Worm (Caenorhabditis elegans): ENCODE measurements around the gene hrde-1.

DNA sequence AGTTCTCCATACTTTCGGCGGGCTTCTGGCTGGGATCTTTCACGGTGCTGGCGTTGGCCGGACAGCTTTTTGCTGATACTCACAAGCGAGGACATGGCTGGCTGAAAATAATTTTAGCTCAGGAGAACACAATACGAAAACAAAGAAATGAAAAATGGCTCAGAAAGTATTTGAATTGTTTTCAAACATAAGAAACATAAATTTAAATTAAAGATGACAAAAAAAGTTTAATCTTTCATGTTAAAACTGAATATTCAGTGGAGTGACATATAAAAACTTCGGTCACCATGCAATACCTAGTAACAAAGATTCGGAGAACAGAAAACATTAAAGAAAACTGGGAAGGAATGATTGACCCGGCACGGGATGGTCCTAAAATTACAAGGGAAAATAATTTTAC is 2.6 kb upstream of the hrde-1 start, which contains the start of gene C16C10.2:
- TF ChIP-seq D1046.2 (GFP tag; IDR thresholded peaks at IDR 0.05) (no peak), ztf-11 (tag; optimal IDR thresholded peaks at IDR 0.05) (no peak), nhr-77 (tag; optimal IDR thresholded peaks at IDR 0.05) (no peak), hlh-30 (tag; optimal IDR thresholded peaks at IDR 0.05; ENCODE audit: insufficient read depth) (no peak), lin-13 (GFP tag; optimal IDR thresholded peaks at IDR 0.05) (no peak), aly-2 (tag; optimal IDR thresholded peaks at IDR 0.05) (no peak), nhr-11 (tag; optimal IDR thresholded peaks at IDR 0.05) (no peak), mep-1 (tag; optimal IDR thresholded peaks at IDR 0.05) (no peak), nhr-28 (tag; optimal IDR thresholded peaks at IDR 0.05) (no peak)
